Fruit fly (Drosophila melanogaster) whole organism, embryonic: ENCODE data around the gene CG16710.

Source experiments
- Bdp1 ChIP-seq: fragments of 200-800 bp; sonication (Bioruptor generic); optimal IDR thresholded peaks from 3 replicates; lab custom pipeline; 2016; ENCODE audit warnings: missing biosample characterization, missing genetic modification characterization
- CG10321 ChIP-seq: fragments of 200-800 bp; sonication (Bioruptor generic); IDR thresholded peaks from 2 replicates; pipeline ENCODE4 v1.3.6; 2022; ENCODE audit warnings: missing biosample characterization, missing genetic modification characterization
- CG11456 ChIP-seq: fragments of 200-800 bp; sonication (Bioruptor generic); IDR thresholded peaks from 3 replicates; pipeline ENCODE4 v1.3.6; 2022; ENCODE audit warnings: missing biosample characterization, missing genetic modification characterization
- CG12299 ChIP-seq: fragments of 200-800 bp; sonication (Bioruptor generic); optimal IDR thresholded peaks from 2 replicates; lab custom pipeline; 2018; ENCODE audit warnings: missing biosample characterization, mild to moderate bottlenecking, missing genetic modification characterization
- CG13894 ChIP-seq: fragments of 200-800 bp; sonication (Bioruptor generic); optimal IDR thresholded peaks from 3 replicates; lab custom pipeline; 2018; ENCODE audit warnings: missing biosample characterization, mild to moderate bottlenecking, missing genetic modification characterization, moderate library complexity
- CG17912 ChIP-seq: fragments of 200-800 bp; sonication (Bioruptor generic); optimal IDR thresholded peaks from 2 replicates; lab custom pipeline; 2018; ENCODE audit warnings: missing biosample characterization, mild to moderate bottlenecking, missing genetic modification characterization
- CG3407 ChIP-seq: fragments of 200-800 bp; sonication (Bioruptor generic); optimal IDR thresholded peaks from 2 replicates; lab custom pipeline; 2018; ENCODE audit warnings: missing biosample characterization, mild to moderate bottlenecking, missing genetic modification characterization
- CG3726 ChIP-seq: fragments of 200-800 bp; sonication (Bioruptor generic); IDR thresholded peaks from 3 replicates; pipeline ENCODE4, ENCODE4 v1.3.6; 2022; ENCODE audit warnings: missing biosample characterization, missing genetic modification characterization
- CG4424 ChIP-seq: fragments of 200-800 bp; sonication (Bioruptor generic); optimal IDR thresholded peaks from 3 replicates; lab custom pipeline; 2016; ENCODE audit warnings: missing biosample characterization, missing genetic modification characterization
- CG7372 ChIP-seq: fragments of 200-800 bp; sonication (Bioruptor generic); IDR thresholded peaks from 2 replicates; pipeline ENCODE4 v1.3.6; 2022; ENCODE audit warnings: missing biosample characterization, missing genetic modification characterization
- CG9876 ChIP-seq: fragments of 200-800 bp; sonication (Bioruptor generic); optimal IDR thresholded peaks from 2 replicates; lab custom pipeline; 2016; ENCODE audit warnings: missing biosample characterization, missing genetic modification characterization
- Deaf1 ChIP-seq: fragments of 200-800 bp; optimal IDR thresholded peaks from 3 replicates; lab custom pipeline; 2019; ENCODE audit warnings: missing biosample characterization, mild to moderate bottlenecking, missing genetic modification characterization, moderate library complexity
- Doc3 ChIP-seq: fragments of 200-800 bp; sonication (Bioruptor generic); IDR thresholded peaks from 3 replicates; pipeline ENCODE4 v1.3.6; 2022; ENCODE audit warnings: missing biosample characterization, missing genetic modification characterization; ENCODE audit not compliant: partially characterized antibody
- Fer3 ChIP-seq: fragments of 200-800 bp; sonication (Bioruptor generic); optimal IDR thresholded peaks from 2 replicates; lab custom pipeline; 2018; ENCODE audit warnings: missing biosample characterization, mild to moderate bottlenecking, missing genetic modification characterization, moderate library complexity
- Gsc ChIP-seq: fragments of 200-800 bp; sonication (Bioruptor generic); IDR thresholded peaks from 2 replicates; pipeline ENCODE4 v1.3.6; 2022; ENCODE audit warnings: missing biosample characterization, missing genetic modification characterization
- Gug ChIP-seq: fragments of 200-800 bp; sonication (Bioruptor generic); IDR thresholded peaks from 4 replicates; pipeline ENCODE4 v1.3.6; 2022; ENCODE audit warnings: missing biosample characterization, missing genetic modification characterization
- HHEX ChIP-seq: fragments of 200-800 bp; sonication (Bioruptor generic); optimal IDR thresholded peaks from 3 replicates; lab custom pipeline; 2017; ENCODE audit warnings: missing biosample characterization, mild to moderate bottlenecking, missing genetic modification characterization, missing genetic modification reagents
- Hand ChIP-seq: fragments of 200-800 bp; sonication (Bioruptor generic); optimal IDR thresholded peaks from 2 replicates; lab custom pipeline; 2017; ENCODE audit warnings: mild to moderate bottlenecking, missing biosample characterization, missing genetic modification reagents, missing genetic modification characterization
- HmgZ ChIP-seq: fragments of 200-800 bp; sonication (Bioruptor generic); optimal IDR thresholded peaks from 2 replicates; lab custom pipeline; 2018; ENCODE audit warnings: missing biosample characterization, mild to moderate bottlenecking, missing genetic modification characterization
- Hr39 ChIP-seq: fragments of >200 bp; optimal IDR thresholded peaks from 2 replicates; lab custom pipeline; 2017
- Hsf ChIP-seq: fragments of 200-800 bp; sonication (Bioruptor generic); optimal IDR thresholded peaks from 3 replicates; lab custom pipeline; 2016; ENCODE audit warnings: missing biosample characterization, missing genetic modification characterization
- Rfx ChIP-seq: fragments of 200-800 bp; sonication (Bioruptor generic); IDR thresholded peaks from 2 replicates; pipeline ENCODE4 v1.3.6; 2022; ENCODE audit warnings: missing biosample characterization, missing genetic modification characterization
- YL-1 ChIP-seq: fragments of 200-800 bp; sonication (Bioruptor generic); optimal IDR thresholded peaks from 3 replicates; lab custom pipeline; 2017; ENCODE audit warnings: missing biosample characterization, mild to moderate bottlenecking, missing genetic modification characterization
- amos ChIP-seq: fragments of 200-800 bp; sonication (Bioruptor generic); IDR thresholded peaks from 2 replicates; pipeline ENCODE4 v1.3.6; 2022; ENCODE audit warnings: missing biosample characterization, missing genetic modification characterization; ENCODE audit not compliant: partially characterized antibody
- bsh ChIP-seq, 2 experiments: fragments of 200-800 bp; sonication (Bioruptor generic); optimal IDR thresholded peaks; 2 replicates each; lab custom pipeline; 2017 to 2018; ENCODE audit warnings: mild to moderate bottlenecking in 2 of 2, missing biosample characterization in 2 of 2, missing genetic modification characterization in 2 of 2, moderate library complexity in 1 of 2
- chinmo ChIP-seq: fragments of 200-800 bp; sonication (Bioruptor generic); IDR thresholded peaks from 4 replicates; pipeline ENCODE4 v1.3.6; 2022; ENCODE audit warnings: missing biosample characterization, missing genetic modification characterization; ENCODE audit not compliant: partially characterized antibody
- chm ChIP-seq: fragments of 200-800 bp; sonication (Bioruptor generic); IDR thresholded peaks from 2 replicates; pipeline ENCODE4 v1.3.6; 2022; ENCODE audit warnings: missing biosample characterization, missing genetic modification characterization
- corto ChIP-seq: fragments of 200-800 bp; sonication (Bioruptor generic); optimal IDR thresholded peaks from 2 replicates; lab custom pipeline; 2016; ENCODE audit warnings: missing biosample characterization, mild to moderate bottlenecking, missing genetic modification characterization, moderate library complexity
- crc ChIP-seq: fragments of 200-800 bp; sonication (Bioruptor generic); optimal IDR thresholded peaks from 2 replicates; lab custom pipeline; 2016; ENCODE audit warnings: missing biosample characterization, missing genetic modification characterization
- fd96Cb ChIP-seq: fragments of 200-800 bp; sonication (Bioruptor generic); optimal IDR thresholded peaks from 2 replicates; lab custom pipeline; 2018; ENCODE audit warnings: missing biosample characterization, mild to moderate bottlenecking, missing genetic modification characterization, moderate library complexity
- gem ChIP-seq: fragments of 200-800 bp; sonication (Bioruptor generic); optimal IDR thresholded peaks from 2 replicates; lab custom pipeline; 2019; ENCODE audit warnings: missing biosample characterization, mild to moderate bottlenecking, missing genetic modification characterization, moderate library complexity
- knrl ChIP-seq: fragments of 200-800 bp; sonication (Bioruptor generic); IDR thresholded peaks from 3 replicates; pipeline ENCODE4 v1.3.6; 2022; ENCODE audit warnings: missing biosample characterization, missing genetic modification characterization; ENCODE audit not compliant: partially characterized antibody
- mirr ChIP-seq: fragments of 200-800 bp; sonication (Bioruptor generic); optimal IDR thresholded peaks from 3 replicates; lab custom pipeline; 2018; ENCODE audit warnings: missing biosample characterization, mild to moderate bottlenecking, missing genetic modification characterization
- mld ChIP-seq: fragments of 200-800 bp; sonication (Bioruptor generic); IDR thresholded peaks from 3 replicates; pipeline ENCODE4 v1.3.6; 2022; ENCODE audit warnings: missing biosample characterization, missing genetic modification characterization; ENCODE audit not compliant: partially characterized antibody
- nau ChIP-seq: fragments of 200-800 bp; sonication (Bioruptor generic); optimal IDR thresholded peaks from 3 replicates; lab custom pipeline; 2017; ENCODE audit warnings: missing biosample characterization, mild to moderate bottlenecking, missing genetic modification characterization, missing genetic modification reagents
- org-1 ChIP-seq: fragments of 200-800 bp; sonication (Bioruptor generic); optimal IDR thresholded peaks from 2 replicates; lab custom pipeline; 2017; ENCODE audit warnings: missing biosample characterization, missing genetic modification characterization
- pan ChIP-seq, 4 experiments: fragments of >200 bp in 3 of 4; fragments of 200-800 bp in 1 of 4; sonication (Bioruptor generic) in 1 of 4; optimal IDR thresholded peaks in 3 of 4; IDR thresholded peaks in 1 of 4; 2 replicates each; pipeline versions ENCODE4 v1.3.6 to Lab custom; 2017 to 2022; ENCODE audit warnings: missing biosample characterization in 2 of 4, missing genetic modification characterization in 2 of 4, mixed read lengths in 1 of 4
- prd ChIP-seq, 3 experiments: fragments of >200 bp in 2 of 3; fragments of 200-800 bp in 1 of 3; sonication (Bioruptor generic) in 1 of 3; optimal IDR thresholded peaks in 2 of 3; IDR thresholded peaks in 1 of 3; 2 replicates in 2 of 3; 3 replicates in 1 of 3; pipeline versions ENCODE4 v1.3.6 to Lab custom; 2017 to 2022; ENCODE audit warnings: missing biosample characterization in 1 of 3, missing genetic modification characterization in 1 of 3
- pum ChIP-seq: fragments of 200-800 bp; sonication (Bioruptor generic); optimal IDR thresholded peaks from 2 replicates; lab custom pipeline; 2016; ENCODE audit warnings: missing biosample characterization, missing genetic modification characterization
- slou ChIP-seq: fragments of 200-800 bp; sonication (Bioruptor generic); optimal IDR thresholded peaks from 3 replicates; lab custom pipeline; 2016; ENCODE audit warnings: missing biosample characterization, missing genetic modification characterization
- sob ChIP-seq: fragments of 200-800 bp; sonication (Bioruptor generic); IDR thresholded peaks from 2 replicates; pipeline ENCODE4 v1.3.6; 2022; ENCODE audit warnings: missing biosample characterization, missing genetic modification characterization
- sug ChIP-seq: fragments of 200-800 bp; optimal IDR thresholded peaks from 2 replicates; lab custom pipeline; 2019; ENCODE audit warnings: missing biosample characterization, mild to moderate bottlenecking, missing genetic modification characterization, moderate library complexity
- ttk ChIP-seq: fragments of 200-800 bp; sonication (Bioruptor generic); IDR thresholded peaks from 2 replicates; pipeline ENCODE4 v2.1.2; 2022; ENCODE audit warnings: missing biosample characterization, missing genetic modification characterization
- unpg ChIP-seq: fragments of 200-800 bp; sonication (Bioruptor generic); optimal IDR thresholded peaks from 3 replicates; lab custom pipeline; 2018; ENCODE audit warnings: missing biosample characterization, mild to moderate bottlenecking, missing genetic modification characterization, moderate library complexity
- vnd ChIP-seq: fragments of 200-800 bp; sonication (Bioruptor generic); IDR thresholded peaks from 3 replicates; pipeline ENCODE4 v1.3.6; 2022; ENCODE audit warnings: missing biosample characterization, missing genetic modification characterization; ENCODE audit not compliant: partially characterized antibody
- zf30C ChIP-seq: fragments of 200-800 bp; sonication (Bioruptor generic); optimal IDR thresholded peaks from 3 replicates; lab custom pipeline; 2018; ENCODE audit warnings: missing biosample characterization, mild to moderate bottlenecking, missing genetic modification characterization
- zfh2 ChIP-seq: fragments of 200-800 bp; sonication (Bioruptor generic); optimal IDR thresholded peaks from 2 replicates; lab custom pipeline; 2016; ENCODE audit warnings: missing biosample characterization, missing genetic modification characterization

Gene CG16710

DNA sequence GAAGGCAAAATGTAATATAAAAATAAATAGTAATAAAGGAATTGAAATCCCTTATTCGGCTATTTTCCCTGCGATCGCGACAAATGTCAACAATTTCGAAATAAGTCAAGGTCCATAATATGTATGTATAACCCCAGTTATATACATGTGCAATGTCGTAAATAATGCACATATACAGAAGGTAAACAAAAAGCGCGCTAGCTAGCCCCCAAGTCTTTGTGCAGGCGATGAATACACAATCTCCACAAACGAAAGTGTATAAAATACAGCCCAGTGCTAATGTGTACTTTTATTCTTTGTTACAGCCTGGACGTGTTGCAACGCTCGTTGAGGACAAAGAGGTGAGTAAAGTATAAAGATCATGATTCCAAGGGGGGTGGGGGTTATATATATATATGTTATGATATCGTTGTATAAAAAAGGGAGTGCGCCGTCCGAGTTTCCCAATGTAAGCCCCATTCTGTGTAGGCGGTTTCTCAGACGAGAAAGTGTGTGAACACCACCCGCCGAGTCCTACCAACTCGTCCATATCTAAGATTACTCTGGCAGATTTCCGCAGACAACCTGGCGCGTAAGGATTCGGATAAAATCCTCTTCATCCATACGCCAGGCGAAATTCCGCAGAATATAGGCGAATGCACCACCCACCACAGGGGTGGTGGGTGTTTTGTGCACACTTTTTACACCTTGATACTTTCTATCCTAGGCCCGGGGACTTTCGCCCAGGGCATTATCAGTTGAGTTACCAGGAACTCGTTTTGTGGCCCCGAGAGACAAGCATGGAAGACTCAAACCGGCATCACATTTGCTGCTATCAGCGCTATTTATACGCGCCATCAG is 47.5 kb downstream of the CG16710 start (continued):
- TF ChIP-seq bsh (GFP tag; optimal IDR thresholded peaks at IDR 0.05; lab: Kevin White, UChicago) (no peak), CG17912 (GFP tag; lab: Kevin White, UChicago) (no peak), zfh2 (no peak), Bdp1 (GFP tag; lab: Kevin White, UChicago) (peak; percentile 99), mirr (peak; percentile 70), chm (GFP tag; lab: Robert Waterston, UW) (peak; percentile 79), crc (GFP tag; lab: Kevin White, UChicago) (no peak), CG4424 (GFP tag; lab: Kevin White, UChicago) (no peak), vnd (GFP tag; lab: Robert Waterston, UW) (peak; percentile 60), sob (GFP tag; lab: Robert Waterston, UW) (peak; percentile 60), slou (no peak), pan (optimal IDR thresholded peaks at IDR 0.05; lab: Kevin White, UChicago) (no peak), pan (GFP tag; optimal IDR thresholded peaks at IDR 0.05 in 1 of 2, IDR thresholded peaks at IDR 0.05 in 1 of 2) (peak in 1 of 2 experiments; percentile 32), CG11456 (no peak), chinmo (GFP tag; lab: Robert Waterston, UW) (peak; percentile 99), amos (GFP tag; lab: Robert Waterston, UW) (peak; percentile 72; the same call in 1 of the 2 replicates), Gug (GFP tag; lab: Robert Waterston, UW) (no peak), org-1 (GFP tag; lab: Kevin White, UChicago) (no peak), ttk (GFP tag; lab: Robert Waterston, UW) (peak; percentile 53; the same call in 1 of the 2 replicates), zf30C (GFP tag; lab: Kevin White, UChicago) (no peak), Rfx (GFP tag; lab: Robert Waterston, UW) (peak; percentile 4; the same call in 1 of the 2 replicates), YL-1 (GFP tag; lab: Kevin White, UChicago) (peak; percentile 26), CG9876 (GFP tag; lab: Kevin White, UChicago) (no peak), prd (optimal IDR thresholded peaks at IDR 0.05; lab: Kevin White, UChicago) (no peak), prd (GFP tag; IDR thresholded peaks at IDR 0.05; lab: Robert Waterston, UW) (0 out of 3 replicates have a peak, but pooled peaks have one; percentile 38), CG7372 (GFP tag; lab: Robert Waterston, UW) (no peak), CG3726 (GFP tag; lab: Robert Waterston, UW) (no peak), Fer3 (no peak), HmgZ (tag; lab: Kevin White, UChicago) (peak; percentile 36), HHEX (GFP tag; lab: Kevin White, UChicago) (peak; percentile 35), unpg (GFP tag; lab: Kevin White, UChicago) (no peak), mld (GFP tag; lab: Robert Waterston, UW) (peak; percentile 44), Hr39 (lab: Kevin White, UChicago) (no peak), sug (tag; lab: Kevin White, UChicago) (peak; percentile 88), CG10321 (GFP tag; lab: Robert Waterston, UW) (no peak), CG3407 (no peak), pum (no peak), Doc3 (no peak), Hand (GFP tag; lab: Kevin White, UChicago) (no peak), Gsc (GFP tag; lab: Robert Waterston, UW) (no peak), CG12299 (peak; percentile 27), Hsf (no peak), gem (tag; lab: Kevin White, UChicago) (no peak), knrl (GFP tag; lab: Robert Waterston, UW) (peak; percentile 57), corto (GFP tag; lab: Kevin White, UChicago) (no peak), fd96Cb (tag; lab: Kevin White, UChicago) (no peak), Deaf1 (tag; lab: Kevin White, UChicago) (peak; percentile 43), nau (GFP tag; lab: Kevin White, UChicago) (no peak), CG13894 (tag; lab: Kevin White, UChicago) (peak; percentile 94)
